Fruit fly (Drosophila melanogaster) whole organism, embryonic: Measurements from ENCODE around the gene Ugt305A1.

Source experiments
- Abd-B ChIP-seq: fragments of 200-800 bp; sonication (Bioruptor generic); optimal IDR thresholded peaks from 2 replicates; lab custom pipeline; 2018; ENCODE audit warnings: missing biosample characterization, mild to moderate bottlenecking, missing genetic modification characterization, moderate library complexity
- Bdp1 ChIP-seq: fragments of 200-800 bp; sonication (Bioruptor generic); optimal IDR thresholded peaks from 3 replicates; lab custom pipeline; 2016; ENCODE audit warnings: missing biosample characterization, missing genetic modification characterization
- CG10462 ChIP-seq: fragments of 200-800 bp; sonication (Bioruptor generic); optimal IDR thresholded peaks from 2 replicates; lab custom pipeline; 2016; ENCODE audit warnings: missing biosample characterization, missing genetic modification characterization
- CG11398 ChIP-seq: fragments of 200-800 bp; sonication (Bioruptor generic); optimal IDR thresholded peaks from 2 replicates; lab custom pipeline; 2016; ENCODE audit warnings: missing biosample characterization, missing genetic modification characterization
- CG15269 ChIP-seq: fragments of 200-800 bp; sonication (Bioruptor generic); optimal IDR thresholded peaks from 2 replicates; lab custom pipeline; 2018; ENCODE audit warnings: missing biosample characterization, mild to moderate bottlenecking, missing genetic modification characterization, moderate library complexity
- CG1603 ChIP-seq: fragments of 200-800 bp; sonication (Bioruptor generic); optimal IDR thresholded peaks from 2 replicates; lab custom pipeline; 2019; ENCODE audit warnings: missing biosample characterization, mild to moderate bottlenecking, missing genetic modification characterization, moderate library complexity
- CG17328 ChIP-seq: fragments of 200-800 bp; sonication (Bioruptor generic); IDR thresholded peaks from 2 replicates; pipeline ENCODE4 v1.3.6; 2022; ENCODE audit warnings: missing biosample characterization, missing genetic modification characterization
- CG17568 ChIP-seq: fragments of 200-800 bp; sonication (Bioruptor generic); optimal IDR thresholded peaks from 2 replicates; lab custom pipeline; 2018; ENCODE audit warnings: missing biosample characterization, mild to moderate bottlenecking, missing genetic modification characterization, moderate library complexity
- CG17802 ChIP-seq: fragments of 200-800 bp; sonication (Bioruptor generic); optimal IDR thresholded peaks from 2 replicates; lab custom pipeline; 2018; ENCODE audit warnings: missing biosample characterization, mild to moderate bottlenecking, missing genetic modification characterization, moderate library complexity
- CG18011 ChIP-seq: fragments of 200-800 bp; sonication (Bioruptor generic); optimal IDR thresholded peaks from 2 replicates; lab custom pipeline; 2017; ENCODE audit warnings: missing biosample characterization, missing genetic modification characterization, mild to moderate bottlenecking, moderate library complexity, missing genotype
- CG18764 ChIP-seq: fragments of 200-800 bp; sonication (Bioruptor generic); optimal IDR thresholded peaks from 3 replicates; lab custom pipeline; 2016; ENCODE audit warnings: missing biosample characterization, missing genetic modification characterization
- CG2116 ChIP-seq: fragments of 200-800 bp; sonication (Bioruptor generic); optimal IDR thresholded peaks from 3 replicates; lab custom pipeline; 2018; ENCODE audit warnings: missing biosample characterization, mild to moderate bottlenecking, missing genetic modification characterization
- CG2202 ChIP-seq: fragments of 200-800 bp; sonication (Bioruptor generic); optimal IDR thresholded peaks from 2 replicates; lab custom pipeline; 2018; ENCODE audit warnings: missing biosample characterization, mild to moderate bottlenecking, missing genetic modification characterization
- CG2875 ChIP-seq: fragments of 200-800 bp; sonication (Bioruptor generic); optimal IDR thresholded peaks from 2 replicates; lab custom pipeline; 2017; ENCODE audit warnings: missing biosample characterization, mild to moderate bottlenecking, missing genetic modification characterization, missing genetic modification reagents
- CG2889 ChIP-seq: fragments of 200-800 bp; sonication (Bioruptor generic); IDR thresholded peaks from 3 replicates; pipeline ENCODE4 v1.3.6; 2022; ENCODE audit warnings: missing biosample characterization, missing genetic modification characterization
- CG31388 ChIP-seq: fragments of 200-800 bp; sonication (Bioruptor generic); optimal IDR thresholded peaks from 2 replicates; lab custom pipeline; 2016; ENCODE audit warnings: missing biosample characterization, missing genetic modification characterization
- CG3163 ChIP-seq: fragments of 200-800 bp; sonication (Bioruptor generic); optimal IDR thresholded peaks from 3 replicates; lab custom pipeline; 2016; ENCODE audit warnings: missing biosample characterization, missing genetic modification characterization
- CG32772 ChIP-seq: fragments of 200-800 bp; sonication (Bioruptor generic); IDR thresholded peaks from 2 replicates; pipeline ENCODE4 v1.3.6; 2022; ENCODE audit warnings: missing biosample characterization, missing genetic modification characterization
- CG3281 ChIP-seq: fragments of 200-800 bp; sonication (Bioruptor generic); optimal IDR thresholded peaks from 3 replicates; lab custom pipeline; 2017; ENCODE audit warnings: missing biosample characterization, mild to moderate bottlenecking, missing genetic modification characterization
- CG4730 ChIP-seq: fragments of 200-800 bp; sonication (Bioruptor generic); IDR thresholded peaks from 2 replicates; pipeline ENCODE4 v1.3.6; 2022; ENCODE audit warnings: missing biosample characterization, missing genetic modification characterization
- CG4820 ChIP-seq: fragments of 200-800 bp; sonication (Bioruptor generic); optimal IDR thresholded peaks from 3 replicates; lab custom pipeline; 2016; ENCODE audit warnings: missing biosample characterization, missing genetic modification characterization
- CG6683 ChIP-seq: fragments of 200-800 bp; sonication (Bioruptor generic); optimal IDR thresholded peaks from 2 replicates; lab custom pipeline; 2017; ENCODE audit warnings: missing biosample characterization, mild to moderate bottlenecking, missing genetic modification characterization, missing genetic modification reagents
- CG6791 ChIP-seq: fragments of 200-800 bp; sonication (Bioruptor generic); IDR thresholded peaks from 3 replicates; pipeline ENCODE4 v1.3.6; 2022; ENCODE audit warnings: missing biosample characterization, missing genetic modification characterization; ENCODE audit not compliant: partially characterized antibody
- CG7963 ChIP-seq: fragments of 200-800 bp; sonication (Bioruptor generic); IDR thresholded peaks from 3 replicates; pipeline ENCODE4 v1.3.6; 2022; ENCODE audit warnings: missing biosample characterization, missing genetic modification characterization; ENCODE audit not compliant: partially characterized antibody
- D ChIP-seq, 2 experiments: fragments of 200-800 bp in 1 of 2; fragments of >200 bp in 1 of 2; sonication (Bioruptor generic) in 1 of 2; optimal IDR thresholded peaks; 2 replicates in 1 of 2; 3 replicates in 1 of 2; lab custom pipeline; 2017; ENCODE audit warnings: mild to moderate bottlenecking in 1 of 2, missing biosample characterization in 1 of 2, missing genetic modification characterization in 1 of 2, missing genetic modification reagents in 1 of 2
- E2f1 ChIP-seq: fragments of 200-800 bp; sonication (Bioruptor generic); IDR thresholded peaks from 2 replicates; pipeline ENCODE4 v1.3.6; 2022; ENCODE audit warnings: missing biosample characterization, missing genetic modification characterization
- Lim3 ChIP-seq: fragments of 200-800 bp; sonication (Bioruptor generic); IDR thresholded peaks from 2 replicates; pipeline ENCODE4 v1.3.6; 2022; ENCODE audit warnings: missing biosample characterization, missing genetic modification characterization
- Oli ChIP-seq: fragments of 200-800 bp; sonication (Bioruptor generic); optimal IDR thresholded peaks from 2 replicates; lab custom pipeline; 2018; ENCODE audit warnings: missing biosample characterization, mild to moderate bottlenecking, missing genetic modification characterization, moderate library complexity
- TFAM ChIP-seq: fragments of 200-800 bp; sonication (Bioruptor generic); optimal IDR thresholded peaks from 2 replicates; lab custom pipeline; 2017; ENCODE audit warnings: missing biosample characterization, missing genetic modification characterization, inconsistent platforms
- aop ChIP-seq: fragments of 200-800 bp; sonication (Bioruptor generic); IDR thresholded peaks from 2 replicates; pipeline ENCODE4 v1.3.6; 2022; ENCODE audit warnings: missing biosample characterization, missing genetic modification characterization
- ci ChIP-seq: fragments of 200-800 bp; sonication (Bioruptor generic); IDR thresholded peaks from 3 replicates; pipeline ENCODE4 v1.3.6; 2022; ENCODE audit warnings: missing biosample characterization, missing genetic modification characterization
- crol ChIP-seq: fragments of 200-800 bp; sonication (Bioruptor generic); IDR thresholded peaks from 2 replicates; pipeline ENCODE4 v1.3.6; 2022; ENCODE audit warnings: missing biosample characterization, missing genetic modification characterization
- ems ChIP-seq: fragments of 200-800 bp; sonication (Bioruptor generic); optimal IDR thresholded peaks from 3 replicates; lab custom pipeline; 2016; ENCODE audit warnings: missing biosample characterization, missing genetic modification characterization
- esg ChIP-seq: fragments of 200-800 bp; sonication (Bioruptor generic); conservative IDR thresholded peaks from 2 replicates; pipeline ENCODE4 v1.3.6; 2022; ENCODE audit warnings: missing biosample characterization, missing genetic modification characterization
- fru ChIP-seq: fragments of >200 bp; optimal IDR thresholded peaks from 2 replicates; lab custom pipeline; 2017
- gt ChIP-seq: fragments of 200-800 bp; sonication (Bioruptor generic); IDR thresholded peaks from 2 replicates; pipeline ENCODE4 v1.3.6; 2022; ENCODE audit warnings: missing biosample characterization, missing genetic modification characterization
- jigr1 ChIP-seq: fragments of 200-800 bp; sonication (Bioruptor generic); IDR thresholded peaks from 3 replicates; pipeline ENCODE4 v1.3.6; 2022; ENCODE audit warnings: missing biosample characterization, missing genetic modification characterization
- kah ChIP-seq: fragments of 200-800 bp; sonication (Bioruptor generic); optimal IDR thresholded peaks from 2 replicates; lab custom pipeline; 2018; ENCODE audit warnings: missing biosample characterization, mild to moderate bottlenecking, missing genetic modification characterization
- p53 ChIP-seq: fragments of 200-800 bp; sonication (Bioruptor generic); optimal IDR thresholded peaks from 2 replicates; lab custom pipeline; 2016; ENCODE audit warnings: missing biosample characterization, missing genetic modification characterization
- pan ChIP-seq, 4 experiments: fragments of >200 bp in 3 of 4; fragments of 200-800 bp in 1 of 4; sonication (Bioruptor generic) in 1 of 4; optimal IDR thresholded peaks in 3 of 4; IDR thresholded peaks in 1 of 4; 2 replicates each; pipeline versions ENCODE4 v1.3.6 to Lab custom; 2017 to 2022; ENCODE audit warnings: missing biosample characterization in 2 of 4, missing genetic modification characterization in 2 of 4, mixed read lengths in 1 of 4
- pzg ChIP-seq: fragments of 200-800 bp; sonication (Bioruptor generic); optimal IDR thresholded peaks from 3 replicates; lab custom pipeline; 2018; ENCODE audit warnings: missing biosample characterization, mild to moderate bottlenecking, missing genetic modification characterization, moderate library complexity
- ro ChIP-seq: fragments of 200-800 bp; sonication (Bioruptor generic); IDR thresholded peaks from 2 replicates; pipeline ENCODE4 v1.3.6; 2022; ENCODE audit warnings: missing biosample characterization, missing genetic modification characterization
- seq ChIP-seq: fragments of 200-800 bp; sonication (Bioruptor generic); IDR thresholded peaks from 2 replicates; pipeline ENCODE4 v1.3.6; 2022; ENCODE audit warnings: missing biosample characterization, missing genetic modification characterization
- sisA ChIP-seq: fragments of 200-800 bp; sonication (Bioruptor generic); IDR thresholded peaks from 2 replicates; pipeline ENCODE4 v1.3.6; 2022; ENCODE audit warnings: missing biosample characterization, missing genetic modification characterization
- slp2 ChIP-seq: fragments of 200-800 bp; sonication (Bioruptor generic); optimal IDR thresholded peaks from 2 replicates; lab custom pipeline; 2016; ENCODE audit warnings: missing biosample characterization, missing genetic modification characterization
- sr ChIP-seq: fragments of 200-800 bp; sonication (Bioruptor generic); IDR thresholded peaks from 3 replicates; pipeline ENCODE4 v1.3.6; 2022; ENCODE audit warnings: missing biosample characterization, missing genetic modification characterization
- tll ChIP-seq, 2 experiments: fragments of 200-800 bp in 1 of 2; fragments of >200 bp in 1 of 2; sonication (Bioruptor generic) in 1 of 2; optimal IDR thresholded peaks; 2 replicates each; lab custom pipeline; 2017 to 2019; ENCODE audit warnings: missing biosample characterization in 2 of 2, missing genetic modification characterization in 2 of 2, mild to moderate bottlenecking in 1 of 2, moderate library complexity in 1 of 2
- tup ChIP-seq: fragments of 200-800 bp; sonication (Bioruptor generic); optimal IDR thresholded peaks from 2 replicates; lab custom pipeline; 2016; ENCODE audit warnings: missing biosample characterization, mild to moderate bottlenecking, missing genetic modification characterization, moderate library complexity
- tx ChIP-seq: fragments of 200-800 bp; sonication (Bioruptor generic); optimal IDR thresholded peaks from 2 replicates; lab custom pipeline; 2016; ENCODE audit warnings: missing biosample characterization, missing genetic modification characterization

The Ugt305A1 gene

DNA sequence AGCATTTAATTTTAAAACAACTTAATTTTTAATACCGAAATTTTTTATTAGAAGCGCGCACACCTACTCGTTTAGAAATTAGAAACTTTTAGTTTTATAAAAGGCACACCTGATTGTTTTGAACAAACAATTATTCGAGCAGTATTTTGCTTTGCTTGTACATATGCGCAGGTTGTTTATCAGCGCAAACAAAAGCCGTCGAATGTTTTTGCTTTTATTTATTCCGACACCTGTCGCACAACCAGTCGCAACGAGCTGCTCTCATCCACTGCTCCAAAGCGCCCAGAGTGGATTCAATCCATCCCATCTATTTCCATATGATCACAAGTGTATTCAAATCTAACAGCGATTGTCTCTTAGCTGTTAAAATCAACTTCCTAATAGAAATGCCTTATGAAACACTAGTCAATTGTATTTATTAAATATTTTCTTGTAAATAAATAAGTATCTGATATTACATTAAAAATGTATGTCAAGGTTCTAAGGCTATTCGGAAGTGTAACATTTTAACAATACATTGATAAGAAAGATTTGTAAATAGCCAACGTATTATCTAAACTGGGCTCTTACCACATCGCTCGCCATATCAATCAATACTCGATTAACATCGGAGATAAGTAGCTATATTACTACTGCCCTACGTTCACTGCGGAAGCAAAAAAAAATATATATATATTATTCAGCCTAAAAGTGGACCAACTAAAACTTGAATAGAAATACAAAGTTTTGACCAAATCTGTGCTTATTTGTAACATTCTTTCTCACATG lies 33.6 kb upstream of the Ugt305A1 start, which contains the start of gene CG11594 (continued):
- TF ChIP-seq TFAM (GFP tag; lab: Kevin White, UChicago), result no peak
- TF ChIP-seq slp2, result no peak
- TF ChIP-seq CG17802 (tag; lab: Kevin White, UChicago), result no peak
- TF ChIP-seq CG2202 (tag; lab: Kevin White, UChicago), result no peak
- no peak for TF ChIP-seq tx
- no peak for TF ChIP-seq ro (GFP tag; lab: Robert Waterston, UW)
- TF ChIP-seq CG11398 (GFP tag; lab: Kevin White, UChicago), result no peak
- no peak for TF ChIP-seq sisA (GFP tag; lab: Robert Waterston, UW)
- TF ChIP-seq aop, result no peak
- no peak for TF ChIP-seq Lim3 (GFP tag; lab: Robert Waterston, UW)
- TF ChIP-seq CG2889 (GFP tag; lab: Robert Waterston, UW), result no peak
- no peak for TF ChIP-seq pzg
- TF ChIP-seq CG4730 (GFP tag; lab: Robert Waterston, UW), result no peak
- no peak for TF ChIP-seq CG6683
- peak; percentile 60 for TF ChIP-seq CG3281 (GFP tag; lab: Kevin White, UChicago)
- TF ChIP-seq CG3163 (GFP tag; lab: Kevin White, UChicago), result peak; percentile 3
- TF ChIP-seq CG2875, result no peak
- TF ChIP-seq CG7963 (GFP tag; lab: Robert Waterston, UW), result no peak
- TF ChIP-seq sr (GFP tag; lab: Robert Waterston, UW), result no peak
- TF ChIP-seq CG31388 (GFP tag; lab: Kevin White, UChicago), result no peak
- no peak for TF ChIP-seq CG17568
- no peak for TF ChIP-seq pan (optimal IDR thresholded peaks at IDR 0.05; lab: Kevin White, UChicago)
- TF ChIP-seq pan (GFP tag; optimal IDR thresholded peaks at IDR 0.05 in 1 of 2, IDR thresholded peaks at IDR 0.05 in 1 of 2), result peak in 1 of 2 experiments; percentile 34
- TF ChIP-seq gt (GFP tag; lab: Robert Waterston, UW), result no peak
- TF ChIP-seq ci (GFP tag; lab: Robert Waterston, UW), result peak; percentile 9; the same call in 1 of the 3 replicates
- no peak for TF ChIP-seq Oli (tag; lab: Kevin White, UChicago)
- no peak for TF ChIP-seq CG17328 (GFP tag; lab: Robert Waterston, UW)
- TF ChIP-seq CG4820, result no peak
- TF ChIP-seq fru, result no peak
- TF ChIP-seq CG32772, result no peak
- no peak for TF ChIP-seq p53 (GFP tag; lab: Kevin White, UChicago)
- no peak for TF ChIP-seq crol (GFP tag; lab: Robert Waterston, UW)
- no peak for TF ChIP-seq D (optimal IDR thresholded peaks at IDR 0.05; lab: Kevin White, UChicago)
- no peak for TF ChIP-seq D (GFP tag; optimal IDR thresholded peaks at IDR 0.05; lab: Kevin White, UChicago)
- peak; percentile 39 for TF ChIP-seq CG15269 (tag; lab: Kevin White, UChicago)
- no peak for TF ChIP-seq ems
- no peak for TF ChIP-seq CG18764 (GFP tag; lab: Kevin White, UChicago)
- TF ChIP-seq CG1603, result no peak
- TF ChIP-seq CG6791 (GFP tag; lab: Robert Waterston, UW), result no peak
- TF ChIP-seq jigr1 (GFP tag; lab: Robert Waterston, UW), result no peak
- no peak for TF ChIP-seq esg
- no peak for TF ChIP-seq Bdp1
- TF ChIP-seq CG2116 (GFP tag; lab: Kevin White, UChicago), result no peak
- TF ChIP-seq CG10462 (GFP tag; lab: Kevin White, UChicago), result no peak
- TF ChIP-seq Abd-B, result no peak
- TF ChIP-seq seq (GFP tag; lab: Robert Waterston, UW), result no peak
- TF ChIP-seq CG18011 (GFP tag; lab: Kevin White, UChicago), result no peak
- no peak for TF ChIP-seq E2f1
- no peak for TF ChIP-seq kah (GFP tag; lab: Kevin White, UChicago)
- no peak for TF ChIP-seq tup (GFP tag; lab: Kevin White, UChicago)
- TF ChIP-seq tll (GFP tag; optimal IDR thresholded peaks at IDR 0.05; lab: Kevin White, UChicago), result no peak
